Worm (Caenorhabditis elegans) whole organism, L1 larva: ENCODE data around the gene gcs-1.

Source experiments
- C34B4.2 ChIP-seq: sonication (generic microtip); optimal IDR thresholded peaks from 2 replicates; lab custom pipeline; 2017; ENCODE audit warnings: mild to moderate bottlenecking, missing genetic modification characterization, missing compliant biosample characterization
- ama-1 ChIP-seq: fragments of 150-350 bp; optimal IDR thresholded peaks from 2 replicates; lab custom pipeline; 2014
- blmp-1 ChIP-seq: fragments of 150-350 bp; optimal IDR thresholded peaks from 2 replicates; lab custom pipeline; 2014; ENCODE audit warnings: missing biosample characterization, missing genetic modification characterization
- ceh-8 ChIP-seq: fragments of 200-800 bp; sonication (Bioruptor generic); optimal IDR thresholded peaks from 2 replicates; lab custom pipeline; 2018; ENCODE audit warnings: mild to moderate bottlenecking, missing genetic modification characterization, moderate library complexity, missing compliant biosample characterization
- ceh-82 ChIP-seq, 3 experiments: fragments of 150-350 bp in 1 of 3; sonication (generic microtip) in 2 of 3; optimal IDR thresholded peaks; 2 replicates each; lab custom pipeline; 2014 to 2017; ENCODE audit warnings: missing biosample characterization in 3 of 3, missing genetic modification characterization in 3 of 3
- ceh-88 ChIP-seq: fragments of 200-800 bp; sonication (Bioruptor generic); IDR thresholded peaks from 2 replicates; pipeline ENCODE4 v1.3.6; 2022; ENCODE audit warnings: missing genetic modification characterization, missing compliant biosample characterization
- ceh-90 ChIP-seq: sonication (generic microtip); optimal IDR thresholded peaks from 2 replicates; lab custom pipeline; 2016; ENCODE audit warnings: missing genetic modification characterization, missing compliant biosample characterization
- ces-1 ChIP-seq: fragments of 150-350 bp; optimal IDR thresholded peaks from 2 replicates; lab custom pipeline; 2014; ENCODE audit warnings: missing biosample characterization, missing genetic modification reagents, missing genetic modification characterization
- dpl-1 ChIP-seq, 3 experiments: fragments of 150-350 bp in 2 of 3; sonication (generic microtip) in 1 of 3; optimal IDR thresholded peaks; 2 replicates each; lab custom pipeline; 2014 to 2017; ENCODE audit warnings: missing biosample characterization in 3 of 3, missing genetic modification characterization in 3 of 3, missing genetic modification reagents in 3 of 3
- efl-3 ChIP-seq: fragments of 200-800 bp; sonication (Bioruptor generic); optimal IDR thresholded peaks from 2 replicates; lab custom pipeline; 2018; ENCODE audit warnings: mild to moderate bottlenecking, missing genetic modification characterization, missing compliant biosample characterization
- egl-27 ChIP-seq, 2 experiments: fragments of 150-350 bp in 1 of 2; sonication (generic microtip); optimal IDR thresholded peaks; 3 replicates each; lab custom pipeline; 2017 to 2018; ENCODE audit warnings: missing biosample characterization in 2 of 2, missing genetic modification characterization in 2 of 2, missing genetic modification reagents in 2 of 2
- elt-3 ChIP-seq, 6 experiments: fragments of 150-350 bp in 1 of 6; sonication (generic microtip); optimal IDR thresholded peaks; 2 replicates each; lab custom pipeline; 2017 to 2018; ENCODE audit warnings: missing biosample characterization in 6 of 6, missing genetic modification characterization in 6 of 6, inconsistent platforms in 1 of 6
- fkh-10 ChIP-seq: sonication (generic microtip); optimal IDR thresholded peaks from 2 replicates; lab custom pipeline; 2017; ENCODE audit warnings: missing biosample characterization, missing genetic modification reagents, missing genetic modification characterization
- fkh-8 ChIP-seq: sonication (generic microtip); optimal IDR thresholded peaks from 2 replicates; lab custom pipeline; 2016; ENCODE audit warnings: mild to moderate bottlenecking, missing genetic modification characterization, missing compliant biosample characterization
- fos-1 ChIP-seq: fragments of 150-350 bp; optimal IDR thresholded peaks from 2 replicates; lab custom pipeline; 2014; ENCODE audit warnings: missing biosample characterization, missing genetic modification characterization
- grh-1 ChIP-seq: fragments of 200-800 bp; sonication (Bioruptor generic); IDR thresholded peaks from 2 replicates; pipeline ENCODE4 v1.3.6; 2022; ENCODE audit warnings: missing genetic modification reagents, missing genetic modification characterization, missing compliant biosample characterization
- hlh-17 ChIP-seq: fragments of 200-800 bp; sonication (Bioruptor generic); optimal IDR thresholded peaks from 2 replicates; lab custom pipeline; 2018; ENCODE audit warnings: missing genetic modification characterization, mild to moderate bottlenecking, missing compliant biosample characterization, moderate library complexity, borderline replicate concordance
- hpl-2 ChIP-seq: fragments of 150-350 bp; optimal IDR thresholded peaks from 2 replicates; lab custom pipeline; 2014; ENCODE audit warnings: missing biosample characterization, missing genetic modification reagents, missing genetic modification characterization
- irx-1 ChIP-seq: sonication (generic microtip); optimal IDR thresholded peaks from 2 replicates; lab custom pipeline; 2016; ENCODE audit warnings: missing genetic modification characterization, missing compliant biosample characterization
- jun-1 ChIP-seq: fragments of 150-350 bp; optimal IDR thresholded peaks from 2 replicates; lab custom pipeline; 2014; ENCODE audit warnings: missing biosample characterization, missing genetic modification reagents, missing genetic modification characterization
- lin-15B ChIP-seq: fragments of 150-350 bp; sonication (generic microtip); optimal IDR thresholded peaks from 3 replicates; lab custom pipeline; 2014; ENCODE audit warnings: missing biosample characterization, missing genetic modification characterization
- lin-39 ChIP-seq: fragments of 150-350 bp; optimal IDR thresholded peaks from 2 replicates; lab custom pipeline; 2014; ENCODE audit warnings: missing biosample characterization, missing genetic modification reagents, missing genetic modification characterization
- lsy-2 ChIP-seq, 2 experiments: fragments of 150-350 bp; optimal IDR thresholded peaks; 2 replicates each; lab custom pipeline; 2014; ENCODE audit warnings: missing biosample characterization in 2 of 2, missing genetic modification characterization in 2 of 2
- mdl-1 ChIP-seq, 2 experiments: fragments of 150-350 bp; optimal IDR thresholded peaks; 2 replicates each; lab custom pipeline; 2014 to 2017; ENCODE audit warnings: missing biosample characterization in 2 of 2, missing genetic modification characterization in 2 of 2, inconsistent platforms in 1 of 2
- mef-2 ChIP-seq: fragments of 150-350 bp; optimal IDR thresholded peaks from 2 replicates; lab custom pipeline; 2014; ENCODE audit warnings: missing biosample characterization, missing genetic modification characterization
- nhr-11 ChIP-seq: fragments of 150-350 bp; optimal IDR thresholded peaks from 2 replicates; lab custom pipeline; 2014; ENCODE audit warnings: missing biosample characterization, missing genetic modification characterization
- nhr-19 ChIP-seq: fragments of 200-800 bp; sonication (Bioruptor generic); conservative IDR thresholded peaks from 2 replicates; pipeline ENCODE4 v1.3.6; 2022; ENCODE audit warnings: missing genetic modification characterization, missing compliant biosample characterization
- nhr-237 ChIP-seq: fragments of 150-350 bp; optimal IDR thresholded peaks from 2 replicates; lab custom pipeline; 2014; ENCODE audit warnings: missing biosample characterization, missing genetic modification characterization
- nhr-28 ChIP-seq: fragments of 150-350 bp; optimal IDR thresholded peaks from 2 replicates; lab custom pipeline; 2014; ENCODE audit warnings: missing biosample characterization, missing genetic modification characterization
- nhr-47 ChIP-seq: sonication (generic microtip); optimal IDR thresholded peaks from 2 replicates; lab custom pipeline; 2016; ENCODE audit warnings: mild to moderate bottlenecking, missing genetic modification characterization, moderate library complexity, missing compliant biosample characterization
- nhr-76 ChIP-seq: sonication (generic microtip); optimal IDR thresholded peaks from 2 replicates; lab custom pipeline; 2017; ENCODE audit warnings: missing biosample characterization, missing genetic modification characterization
- nhr-77 ChIP-seq: fragments of 150-350 bp; optimal IDR thresholded peaks from 2 replicates; lab custom pipeline; 2014; ENCODE audit warnings: missing biosample characterization, missing genetic modification characterization
- nhr-85 ChIP-seq: sonication (generic microtip); peaks from one replicate; lab custom pipeline; 2016; ENCODE audit warnings: missing genetic modification characterization, inconsistent platforms, missing compliant biosample characterization
- pag-3 ChIP-seq: sonication (generic microtip); optimal IDR thresholded peaks from 2 replicates; lab custom pipeline; 2017; ENCODE audit warnings: missing genetic modification characterization, mild to moderate bottlenecking, missing compliant biosample characterization, antibody characterized with exemption, borderline replicate concordance; ENCODE audit not compliant: insufficient read depth
- rnt-1 ChIP-seq: sonication (generic microtip); optimal IDR thresholded peaks from 2 replicates; lab custom pipeline; 2016; ENCODE audit warnings: mild to moderate bottlenecking, missing genetic modification characterization, moderate library complexity, missing compliant biosample characterization
- snpc-4 ChIP-seq: fragments of 150-350 bp; optimal IDR thresholded peaks from 2 replicates; lab custom pipeline; 2014; ENCODE audit warnings: missing biosample characterization, missing genetic modification characterization
- sox-4 ChIP-seq: sonication (generic microtip); optimal IDR thresholded peaks from 2 replicates; lab custom pipeline; 2016; ENCODE audit warnings: missing genetic modification characterization, missing compliant biosample characterization
- swsn-7 ChIP-seq: sonication (generic microtip); optimal IDR thresholded peaks from 2 replicates; lab custom pipeline; 2016; ENCODE audit warnings: missing genetic modification characterization, missing compliant biosample characterization
- tbx-2 ChIP-seq: sonication (generic microtip); optimal IDR thresholded peaks from 2 replicates; lab custom pipeline; 2016; ENCODE audit warnings: missing genetic modification characterization, missing compliant biosample characterization
- unc-30 ChIP-seq: sonication (generic microtip); optimal IDR thresholded peaks from 2 replicates; lab custom pipeline; 2017; ENCODE audit warnings: missing biosample characterization, missing genetic modification characterization
- unc-62 ChIP-seq: fragments of 150-350 bp; optimal IDR thresholded peaks from 2 replicates; lab custom pipeline; 2014; ENCODE audit warnings: missing biosample characterization, missing genetic modification reagents, missing genetic modification characterization
- vab-15 ChIP-seq: sonication (generic microtip); optimal IDR thresholded peaks from 2 replicates; lab custom pipeline; 2017; ENCODE audit warnings: missing genotype, mild to moderate bottlenecking, missing genetic modification characterization, missing compliant biosample characterization
- xbp-1 ChIP-seq: sonication (generic microtip); optimal IDR thresholded peaks from 2 replicates; lab custom pipeline; 2016; ENCODE audit warnings: missing genetic modification characterization, missing compliant biosample characterization
- zag-1 ChIP-seq: fragments of 150-350 bp; optimal IDR thresholded peaks from 2 replicates; lab custom pipeline; 2014; ENCODE audit warnings: missing biosample characterization, missing genetic modification characterization
- zip-4 ChIP-seq: fragments of 200-800 bp; sonication (Bioruptor generic); optimal IDR thresholded peaks from 2 replicates; lab custom pipeline; 2018; ENCODE audit warnings: mild to moderate bottlenecking, missing genetic modification characterization, moderate library complexity, missing compliant biosample characterization
- ztf-11 ChIP-seq, 2 experiments: sonication (generic microtip); optimal IDR thresholded peaks; 2 replicates each; lab custom pipeline; 2016 to 2017; ENCODE audit warnings: missing genetic modification characterization in 2 of 2, missing biosample characterization in 1 of 2, missing compliant biosample characterization in 1 of 2

gcs-1 gene

DNA sequence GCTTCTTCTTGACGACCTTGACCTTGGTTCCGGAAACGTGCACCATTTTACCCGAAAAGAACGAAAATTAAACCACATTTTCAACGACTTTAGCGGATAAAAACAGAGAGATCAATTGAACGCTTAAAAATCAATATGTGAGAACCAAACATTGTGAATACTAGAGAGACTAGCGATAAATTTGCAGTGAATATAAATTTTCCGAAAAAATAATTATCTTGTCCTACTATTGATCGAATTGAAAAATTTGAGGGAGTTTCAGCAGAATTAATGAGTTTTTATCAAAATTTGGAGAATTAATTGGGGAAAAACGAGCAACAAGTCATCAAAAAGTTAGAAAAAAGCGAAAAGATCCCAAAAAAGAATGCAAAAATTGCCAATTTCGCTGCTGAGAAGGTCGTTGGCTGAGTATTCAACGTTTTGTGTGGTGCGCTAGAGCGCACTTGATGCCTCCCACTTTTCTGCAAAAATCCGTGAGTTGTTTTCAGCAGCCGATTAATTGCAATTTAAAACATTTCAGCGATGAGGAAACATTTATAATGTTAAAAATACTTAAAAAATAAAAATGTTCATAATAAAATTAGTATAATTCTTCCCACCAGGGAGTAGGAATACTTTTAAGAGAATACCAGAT, 19.1 kb upstream of the gcs-1 start, which contains the start of gene rpl-32 (continued):
- TF ChIP-seq zip-4 (GFP tag; lab: Kevin White, UChicago) = no peak
- TF ChIP-seq fkh-10 (GFP tag; lab: Kevin White, UChicago) = peak; percentile 19
- TF ChIP-seq hlh-17 (GFP tag; lab: Kevin White, UChicago) = no peak
- no peak for TF ChIP-seq efl-3 (GFP tag; lab: Kevin White, UChicago)
- peak; percentile 69 for TF ChIP-seq nhr-77 (tag; lab: Kevin White, UChicago)
- peak; percentile 20 for TF ChIP-seq mef-2
- peak in 3 of 6 experiments; percentile 0 to 89 (median 55) for TF ChIP-seq elt-3 (tag; optimal IDR thresholded peaks at IDR 0.05; lab: Kevin White, UChicago)
- TF ChIP-seq snpc-4 (tag; lab: Kevin White, UChicago) = peak; percentile 73
- TF ChIP-seq vab-15 (tag; lab: Kevin White, UChicago) = peak; percentile 64
- no peak for TF ChIP-seq nhr-28 (tag; lab: Kevin White, UChicago)
- TF ChIP-seq nhr-237 (tag; lab: Kevin White, UChicago) = peak; percentile 14
- peak; percentile 58 for TF ChIP-seq fos-1 (tag; lab: Kevin White, UChicago)
- peak; percentile 42 for TF ChIP-seq hpl-2 (GFP tag; lab: Kevin White, UChicago)

DNA sequence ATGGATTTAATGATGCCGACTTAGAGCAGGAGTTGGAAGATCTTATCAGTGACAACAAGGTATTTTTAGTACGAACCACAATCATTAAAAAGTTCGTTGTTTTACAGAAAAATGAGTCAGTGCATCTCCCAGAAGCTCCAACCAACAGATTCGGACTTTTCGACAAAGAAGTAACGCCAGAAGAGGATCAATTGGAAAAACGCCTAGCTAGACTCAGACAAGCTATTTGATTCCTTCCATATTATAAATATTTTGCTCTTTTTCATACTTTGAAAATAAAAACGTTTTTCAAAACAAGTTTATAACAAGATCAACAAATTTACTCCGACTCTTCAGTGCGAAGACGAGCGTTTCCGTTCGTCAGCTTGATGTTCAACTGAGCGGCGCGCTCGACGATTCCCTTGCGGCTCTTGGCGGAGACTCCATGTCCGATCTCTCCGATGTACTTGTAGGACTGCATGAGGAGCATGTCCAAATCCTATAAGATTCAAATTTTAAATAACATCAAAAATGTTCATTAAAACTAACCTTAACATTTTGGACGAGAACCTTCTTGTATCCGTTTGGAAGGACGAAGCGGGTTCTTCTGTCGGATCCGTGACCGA, 18.2 kb upstream of the gcs-1 start:
- TF ChIP-seq lsy-2 (tag; optimal IDR thresholded peaks at IDR 0.05; lab: Kevin White, UChicago) (peak in 1 of 2 experiments; percentile 43), ceh-8 (GFP tag; lab: Kevin White, UChicago) (no peak), ama-1 (no peak), ztf-11 (tag; optimal IDR thresholded peaks at IDR 0.05; lab: Kevin White, UChicago) (no peak), mdl-1 (tag; optimal IDR thresholded peaks at IDR 0.05; lab: Kevin White, UChicago) (no peak)
- TF ChIP-seq, all 84 proteins: peak for 1

DNA sequence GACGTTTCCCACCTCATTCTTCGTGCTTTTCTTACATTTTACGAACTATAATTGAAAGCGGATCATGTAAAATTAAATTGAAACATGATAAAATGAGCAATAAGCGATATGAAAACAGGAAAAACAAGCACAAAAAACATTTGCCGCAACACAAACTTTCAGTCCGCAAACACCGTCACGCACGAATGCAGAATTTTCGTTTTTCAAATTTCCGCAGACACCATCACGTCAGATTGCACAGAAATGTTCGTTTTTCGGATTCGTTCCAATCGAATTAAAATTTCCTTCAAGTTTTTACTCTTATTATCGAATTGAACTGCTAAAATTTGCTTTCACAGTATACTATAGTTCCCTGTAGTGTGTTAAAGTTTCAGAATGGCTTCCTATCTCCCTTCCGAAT, 16.5 kb upstream of the gcs-1 start, which contains the start of gene chmp-7:
chmp-7 (plus strand) TSS at position 369 of the 400 bp plus-strand sequence.
- TF ChIP-seq nhr-85 (peak; percentile 92), dpl-1 (GFP tag; optimal IDR thresholded peaks at IDR 0.05; lab: Kevin White, UChicago) (peak; percentile 87 to 90 (median 90)), sox-4 (tag; lab: Kevin White, UChicago) (peak; percentile 31), blmp-1 (tag; lab: Kevin White, UChicago) (peak; percentile 88), irx-1 (tag; lab: Kevin White, UChicago) (peak; percentile 75), nhr-19 (GFP tag; lab: Robert Waterston, UW) (peak; percentile 80), vab-15 (tag; lab: Kevin White, UChicago) (no peak), nhr-47 (peak; percentile 88), lin-15B (tag; lab: Kevin White, UChicago) (peak; percentile 81), xbp-1 (tag; lab: Kevin White, UChicago) (peak; percentile 79), lin-39 (tag; lab: Kevin White, UChicago) (peak; percentile 61), zag-1 (tag; lab: Kevin White, UChicago) (peak; percentile 52), ceh-90 (no peak), tbx-2 (tag; lab: Kevin White, UChicago) (peak; percentile 81), zip-4 (GFP tag; lab: Kevin White, UChicago) (peak; percentile 26), nhr-11 (tag; lab: Kevin White, UChicago) (no peak), unc-62 (GFP tag; lab: Kevin White, UChicago) (no peak), jun-1 (tag; lab: Kevin White, UChicago) (peak; percentile 85), ceh-8 (GFP tag; lab: Kevin White, UChicago) (peak; percentile 22), swsn-7 (tag; lab: Kevin White, UChicago) (peak; percentile 87), fkh-8 (tag; lab: Kevin White, UChicago) (peak; percentile 79), grh-1 (peak; percentile 50; the same call in 1 of the 2 replicates), egl-27 (tag; optimal IDR thresholded peaks at IDR 0.05; lab: Kevin White, UChicago) (no peak), pag-3 (tag; lab: Kevin White, UChicago) (peak; percentile 74), fkh-10 (GFP tag; lab: Kevin White, UChicago) (peak; percentile 44), ces-1 (peak; percentile 57), unc-30 (no peak), efl-3 (GFP tag; lab: Kevin White, UChicago) (no peak), nhr-76 (tag; lab: Kevin White, UChicago) (no peak), ceh-88 (GFP tag; lab: Robert Waterston, UW) (peak; percentile 57), C34B4.2 (tag; lab: Kevin White, UChicago) (no peak), rnt-1 (tag; lab: Kevin White, UChicago) (peak; percentile 92), ceh-82 (tag; optimal IDR thresholded peaks at IDR 0.05; lab: Kevin White, UChicago) (peak; percentile 72 to 93 (median 83)), nhr-77 (tag; lab: Kevin White, UChicago) (peak; percentile 81)
